Worm (Caenorhabditis elegans) whole organism, mixed stage, embryonic: ENCODE measurements around the gene fipr-4.

Source experiments
- cnd-1 ChIP-seq: fragments of 200-800 bp; sonication (Bioruptor generic); optimal IDR thresholded peaks from 2 replicates; lab custom pipeline; 2018; ENCODE audit warnings: mild to moderate bottlenecking, missing genetic modification characterization, missing compliant biosample characterization
- elt-1 ChIP-seq: sonication (generic microtip); optimal IDR thresholded peaks from 2 replicates; lab custom pipeline; 2017; ENCODE audit warnings: missing genetic modification characterization, mild to moderate bottlenecking, missing compliant biosample characterization, antibody characterized with exemption, moderate library complexity, borderline replicate concordance; ENCODE audit not compliant: insufficient read depth
- flh-1 ChIP-seq: fragments of 200-800 bp; sonication (Bioruptor generic); optimal IDR thresholded peaks from 2 replicates; lab custom pipeline; 2018; ENCODE audit warnings: mild to moderate bottlenecking, missing genetic modification characterization, moderate library complexity, missing compliant biosample characterization
- pha-4 ChIP-seq: fragments of 150-350 bp; optimal IDR thresholded peaks from 2 replicates; lab custom pipeline; 2018; ENCODE audit warnings: missing biosample characterization, missing genetic modification reagents, missing genetic modification characterization
- snpc-4 ChIP-seq: fragments of 150-350 bp; optimal IDR thresholded peaks from 2 replicates; lab custom pipeline; 2014; ENCODE audit warnings: missing biosample characterization, missing genetic modification characterization

DNA sequence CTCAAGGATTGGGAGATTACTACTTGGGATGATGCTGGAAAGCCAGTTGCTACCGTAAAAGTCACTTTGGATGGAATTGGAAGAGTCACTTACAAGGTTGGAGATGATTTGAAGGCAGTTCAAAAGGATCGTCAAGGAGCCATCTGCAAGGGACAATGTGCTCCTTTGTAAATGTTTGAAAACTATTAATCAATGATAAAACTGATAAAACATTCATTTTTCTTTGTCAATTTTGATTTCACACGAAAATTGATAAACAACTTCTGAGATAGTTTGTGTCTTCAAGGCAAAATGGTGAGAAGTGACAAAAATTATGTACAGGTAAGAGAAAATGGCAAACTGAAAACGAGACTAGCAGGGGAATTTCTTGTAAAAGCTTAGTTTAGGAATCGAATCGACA is 25.9 kb downstream of the fipr-4 start:
- TF ChIP-seq cnd-1 (tag; lab: Kevin White, UChicago) (no peak), flh-1 (GFP tag; lab: Kevin White, UChicago) (no peak), snpc-4 (tag; lab: Kevin White, UChicago) (no peak), elt-1 (tag; lab: Kevin White, UChicago) (no peak), pha-4 (tag; lab: Kevin White, UChicago) (no peak)
